Worm (Caenorhabditis elegans): ENCODE results near the gene lad-2.

Gene lad-2

DNA sequence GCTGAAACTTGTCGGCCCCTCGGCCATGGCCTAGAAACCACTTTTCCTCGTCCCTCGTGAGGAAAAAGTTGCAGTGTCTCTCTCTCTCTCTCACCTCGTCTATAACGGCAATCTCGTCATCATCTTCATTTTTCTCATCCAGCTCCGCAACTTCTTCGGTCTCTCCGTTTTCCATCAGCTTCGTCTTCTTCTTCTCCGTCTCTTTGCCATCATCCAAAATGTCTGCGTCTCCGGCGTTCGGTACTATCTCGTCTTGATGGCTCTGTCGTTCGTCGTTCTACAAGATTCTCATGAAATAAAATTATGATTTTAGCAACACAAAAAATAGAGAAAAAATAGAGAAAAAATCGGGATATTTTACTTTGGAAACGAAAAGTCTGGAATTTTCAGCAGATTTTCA lies 23.2 kb upstream of the lad-2 start:
- TF ChIP-seq mes-4 (tag; optimal IDR thresholded peaks at IDR 0.05) (no peak), attf-6 (GFP tag; IDR thresholded peaks at IDR 0.05) (no peak), nfyb-1 (GFP tag; IDR thresholded peaks at IDR 0.05) (no peak), lin-26 (GFP tag; IDR thresholded peaks at IDR 0.05) (0 out of 2 replicates have a peak, but pooled peaks have one; percentile 28), madf-3 (GFP tag; IDR thresholded peaks at IDR 0.05) (no peak), hmg-1.2 (GFP tag; IDR thresholded peaks at IDR 0.05) (peak; percentile 45; the same call in 1 of the 2 replicates)

DNA sequence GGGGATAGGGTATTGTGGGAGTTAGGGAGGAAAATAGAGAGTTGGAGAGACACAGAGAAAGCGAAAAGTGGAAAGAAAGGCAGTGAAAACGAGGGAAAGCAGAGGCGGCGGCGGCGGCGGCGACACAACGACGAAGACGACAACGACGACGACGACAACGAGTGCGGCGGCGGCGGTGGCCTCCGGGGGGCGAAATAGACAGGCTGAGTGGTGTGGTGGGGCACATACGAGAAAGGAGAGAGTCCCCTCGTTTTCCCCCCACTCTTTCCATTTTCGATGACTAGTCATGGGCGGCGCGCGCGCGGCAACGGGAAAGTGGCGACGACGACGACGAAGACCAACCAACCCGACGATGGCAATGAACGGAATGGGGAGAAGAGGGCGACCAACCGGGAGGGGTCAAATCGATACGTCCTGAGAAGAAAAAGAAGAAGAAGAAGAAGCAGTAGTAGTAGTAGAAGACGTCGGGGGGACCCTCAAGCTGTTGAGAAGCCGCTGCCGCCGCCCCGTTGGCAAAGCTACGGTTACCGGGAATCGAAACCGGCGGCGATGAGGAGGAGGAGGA lies 20.4 kb upstream of the lad-2 start:
- no peak for TF ChIP-seq akir-1 (GFP tag; optimal IDR thresholded peaks at IDR 0.05)
- TF ChIP-seq C06A6.2 (GFP tag; conservative IDR thresholded peaks at IDR 0.05), result 0 out of 2 replicates have a peak, but pooled peaks have one; percentile 28
- no peak for TF ChIP-seq pha-4 (tag; optimal IDR thresholded peaks at IDR 0.05)
- TF ChIP-seq snpc-3.4 (tag; optimal IDR thresholded peaks at IDR 0.05), result no peak
- no peak for TF ChIP-seq hlh-26 (GFP tag; conservative IDR thresholded peaks at IDR 0.05)
- no peak for TF ChIP-seq D2030.7 (GFP tag; IDR thresholded peaks at IDR 0.05)
- TF ChIP-seq ztf-26 (tag; optimal IDR thresholded peaks at IDR 0.05), result no peak
- TF ChIP-seq aptf-3 (GFP tag; IDR thresholded peaks at IDR 0.05), result no peak
- TF ChIP-seq egl-18 (GFP tag; IDR thresholded peaks at IDR 0.05), result no peak
- TF ChIP-seq Y79H2A.3 (GFP tag; conservative IDR thresholded peaks at IDR 0.05), result no peak
- TF ChIP-seq nhr-27 (tag; optimal IDR thresholded peaks at IDR 0.05), result no peak
- TF ChIP-seq fkh-3 (tag; optimal IDR thresholded peaks at IDR 0.05), result no peak
- TF ChIP-seq rpc-1 (optimal IDR thresholded peaks at IDR 0.05), result no peak
- TF ChIP-seq rpc-1 (tag; optimal IDR thresholded peaks at IDR 0.05), result no peak
- no peak for TF ChIP-seq nhr-120 (GFP tag; IDR thresholded peaks at IDR 0.05)
- TF ChIP-seq F39B2.1 (GFP tag; IDR thresholded peaks at IDR 0.05), result no peak
- TF ChIP-seq K12H6.12 (tag; optimal IDR thresholded peaks at IDR 0.05), result peak; percentile 80
- TF ChIP-seq repo-1 (tag; optimal IDR thresholded peaks at IDR 0.05), result no peak
- TF ChIP-seq F10E7.11 (tag; optimal IDR thresholded peaks at IDR 0.05), result no peak
- no peak for TF ChIP-seq bed-1 (GFP tag; IDR thresholded peaks at IDR 0.05)
- TF ChIP-seq attf-6 (GFP tag; IDR thresholded peaks at IDR 0.05), result no peak
- peak; percentile 30 for TF ChIP-seq attf-5 (GFP tag; optimal IDR thresholded peaks at IDR 0.05)
- TF ChIP-seq tlf-1 (GFP tag; optimal IDR thresholded peaks at IDR 0.05), result no peak
- no peak for TF ChIP-seq xnd-1 (tag; optimal IDR thresholded peaks at IDR 0.05)
- TF ChIP-seq snpc-4 (GFP tag; optimal IDR thresholded peaks at IDR 0.05), result no peak
- TF ChIP-seq snpc-4 (tag; optimal IDR thresholded peaks at IDR 0.05), result peak in 1 of 4 experiments; percentile 15
- no peak for TF ChIP-seq ztf-3 (GFP tag; optimal IDR thresholded peaks at IDR 0.05)
- no peak for TF ChIP-seq nfya-2 (GFP tag; IDR thresholded peaks at IDR 0.05)
- no peak for TF ChIP-seq let-526 (GFP tag; IDR thresholded peaks at IDR 0.05)
- TF ChIP-seq ZK185.1 (tag; optimal IDR thresholded peaks at IDR 0.05; ENCODE audit: poor library complexity, severe bottlenecking), result no peak
- TF ChIP-seq nfya-1 (tag; optimal IDR thresholded peaks at IDR 0.05; ENCODE audit: borderline replicate concordance, insufficient read depth), result no peak
- no peak for TF ChIP-seq Y67H2A.10 (GFP tag; conservative IDR thresholded peaks at IDR 0.05)
- no peak for TF ChIP-seq nhr-80 (tag; optimal IDR thresholded peaks at IDR 0.05)
- TF ChIP-seq sptf-2 (GFP tag; optimal IDR thresholded peaks at IDR 0.05), result no peak
- TF ChIP-seq Y95B8A.8 (GFP tag; IDR thresholded peaks at IDR 0.05), result no peak
- no peak for TF ChIP-seq lir-1 (GFP tag; conservative IDR thresholded peaks at IDR 0.05)
- no peak for TF ChIP-seq Y56A3A.18 (GFP tag; IDR thresholded peaks at IDR 0.05)
- TF ChIP-seq hrde-1 (tag; optimal IDR thresholded peaks at IDR 0.05; ENCODE audit: borderline replicate concordance), result no peak
- TF ChIP-seq lsy-27 (tag; optimal IDR thresholded peaks at IDR 0.05; ENCODE audit: borderline replicate concordance, insufficient read depth), result no peak
- TF ChIP-seq nfyb-1 (GFP tag; IDR thresholded peaks at IDR 0.05), result 0 out of 2 replicates have a peak, but pooled peaks have one; percentile 33
- no peak for TF ChIP-seq F22D6.2 (tag; optimal IDR thresholded peaks at IDR 0.05)
- TF ChIP-seq lin-26 (GFP tag; IDR thresholded peaks at IDR 0.05), result no peak
- no peak for TF ChIP-seq F57A8.1 (GFP tag; optimal IDR thresholded peaks at IDR 0.05)
- no peak for TF ChIP-seq F57C9.4 (tag; optimal IDR thresholded peaks at IDR 0.05)
